Worm (Caenorhabditis elegans) whole organism, mixed stage, embryonic: ENCODE results near the gene gap-2.

Experiments
- ceh-39 ChIP-seq: fragments of 150-350 bp; optimal IDR thresholded peaks from 2 replicates; lab custom pipeline; 2014; ENCODE audit warnings: missing biosample characterization, missing genetic modification characterization
- elt-1 ChIP-seq: sonication (generic microtip); optimal IDR thresholded peaks from 2 replicates; lab custom pipeline; 2017; ENCODE audit warnings: missing genetic modification characterization, mild to moderate bottlenecking, missing compliant biosample characterization, antibody characterized with exemption, moderate library complexity, borderline replicate concordance; ENCODE audit not compliant: insufficient read depth
- lsy-2 ChIP-seq: fragments of 150-350 bp; optimal IDR thresholded peaks from 2 replicates; lab custom pipeline; 2014; ENCODE audit warnings: missing biosample characterization, missing genetic modification characterization
- nhr-237 ChIP-seq: fragments of 150-350 bp; optimal IDR thresholded peaks from 2 replicates; lab custom pipeline; 2014; ENCODE audit warnings: missing biosample characterization, missing genetic modification characterization
- nhr-76 ChIP-seq: sonication (generic microtip); optimal IDR thresholded peaks from 2 replicates; lab custom pipeline; 2017; ENCODE audit warnings: missing biosample characterization, missing genetic modification characterization
- pha-4 ChIP-seq: fragments of 150-350 bp; optimal IDR thresholded peaks from 2 replicates; lab custom pipeline; 2018; ENCODE audit warnings: missing biosample characterization, missing genetic modification reagents, missing genetic modification characterization
- unc-39 ChIP-seq: fragments of 150-350 bp; optimal IDR thresholded peaks from 2 replicates; lab custom pipeline; 2014; ENCODE audit warnings: missing biosample characterization, missing genetic modification characterization
- unc-62 ChIP-seq: fragments of 150-350 bp; optimal IDR thresholded peaks from 2 replicates; lab custom pipeline; 2014; ENCODE audit warnings: missing biosample characterization, missing genetic modification reagents, missing genetic modification characterization
- ztf-11 ChIP-seq: fragments of 150-350 bp; optimal IDR thresholded peaks from 2 replicates; lab custom pipeline; 2014; ENCODE audit warnings: missing biosample characterization, missing genetic modification characterization

DNA sequence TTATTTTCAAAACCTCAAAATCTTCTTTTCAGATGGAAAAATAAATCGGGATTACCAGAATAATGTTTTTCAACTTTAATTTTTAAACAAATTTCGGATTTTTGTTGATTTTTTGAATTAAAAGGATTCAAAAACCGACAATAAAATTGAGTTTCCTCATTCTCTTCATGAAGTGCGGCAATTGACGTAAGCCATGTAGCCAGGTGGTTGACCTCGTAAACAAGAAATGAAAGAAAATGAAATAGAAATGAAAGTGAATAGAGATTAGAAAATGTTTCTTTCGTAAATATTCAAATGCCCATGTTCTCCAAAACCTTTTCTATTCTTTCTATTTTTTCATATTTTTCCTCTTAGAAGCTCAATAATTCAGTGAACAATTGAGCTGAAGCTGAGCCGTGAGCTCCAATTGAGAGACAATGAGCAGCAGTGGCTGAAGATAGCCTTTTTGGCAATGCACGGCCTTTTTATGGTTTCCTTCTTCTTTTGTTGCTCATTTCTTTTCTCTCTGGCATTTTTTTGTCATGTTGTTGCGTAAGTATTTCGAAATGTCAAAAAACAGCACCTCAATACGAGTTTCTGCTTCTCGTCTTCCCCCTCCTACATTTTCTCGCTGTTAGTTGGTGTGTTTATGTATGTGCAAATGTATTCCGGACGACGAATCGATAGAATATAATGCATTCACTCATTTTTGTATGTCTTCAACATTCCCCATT lies 77.5 kb downstream of the gap-2 start:
- TF ChIP-seq ztf-11 (tag; lab: Kevin White, UChicago) (no peak), elt-1 (no peak), lsy-2 (tag; lab: Kevin White, UChicago) (no peak), ceh-39 (tag; lab: Kevin White, UChicago) (no peak), unc-39 (tag; lab: Kevin White, UChicago) (no peak), pha-4 (tag; lab: Kevin White, UChicago) (no peak), nhr-76 (tag; lab: Kevin White, UChicago) (no peak), nhr-237 (no peak), unc-62 (no peak)
